Fruit fly (Drosophila melanogaster): Measurements from ENCODE around the gene CG9592.

Gene CG9592

DNA sequence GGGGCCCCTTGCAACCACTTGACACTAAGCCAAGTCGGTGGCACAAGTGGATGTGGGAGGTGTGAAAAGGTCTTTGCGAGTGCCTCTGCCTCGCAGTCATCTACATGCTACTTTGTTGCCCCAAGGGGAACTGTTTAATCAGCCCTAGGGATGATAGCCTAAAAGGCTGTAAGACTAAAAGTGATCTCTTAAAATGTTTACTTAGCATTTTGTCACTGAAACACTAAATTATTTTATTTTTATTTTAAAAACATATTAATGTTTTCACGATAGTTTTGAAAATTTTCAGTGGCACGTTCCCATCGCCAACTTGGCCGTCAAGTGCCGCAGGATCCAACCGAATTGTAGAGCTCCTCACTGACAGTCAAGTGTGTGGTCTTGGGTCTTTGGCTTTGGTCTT lies 20.1 kb upstream of the CG9592 start:
- TF ChIP-seq Hr78 (GFP tag; optimal IDR thresholded peaks at IDR 0.05) (no peak), Vsx2 (GFP tag; optimal IDR thresholded peaks at IDR 0.05; ENCODE audit: partially characterized antibody) (no peak), Dfd (GFP tag; optimal IDR thresholded peaks at IDR 0.05) (no peak), fru (GFP tag; optimal IDR thresholded peaks at IDR 0.05) (peak; percentile 18), Dif (GFP tag; optimal IDR thresholded peaks at IDR 0.05; ENCODE audit: partially characterized antibody) (no peak), OdsH (GFP tag; optimal IDR thresholded peaks at IDR 0.05) (peak; percentile 37), Abd-B (GFP tag; optimal IDR thresholded peaks at IDR 0.05) (no peak), Hr83 (GFP tag; optimal IDR thresholded peaks at IDR 0.05; ENCODE audit: poor library complexity, severe bottlenecking) (no peak), sage (GFP tag; optimal IDR thresholded peaks at IDR 0.05) (no peak), usp (GFP tag; optimal IDR thresholded peaks at IDR 0.05) (no peak), jim (GFP tag; optimal IDR thresholded peaks at IDR 0.05) (no peak), pan (optimal IDR thresholded peaks at IDR 0.05) (no peak), br (GFP tag; optimal IDR thresholded peaks at IDR 0.05) (no peak), HLH106 (tag; optimal IDR thresholded peaks at IDR 0.05) (no peak), sv (GFP tag; optimal IDR thresholded peaks at IDR 0.05) (no peak), Jra (GFP tag; optimal IDR thresholded peaks at IDR 0.05) (no peak), foxo (GFP tag; optimal IDR thresholded peaks at IDR 0.05) (peak in 1 of 2 experiments; percentile 30), Hnf4 (GFP tag; optimal IDR thresholded peaks at IDR 0.05) (no peak), Mio (GFP tag; optimal IDR thresholded peaks at IDR 0.05) (no peak), h (GFP tag; optimal IDR thresholded peaks at IDR 0.05) (peak; percentile 50), dl (GFP tag; optimal IDR thresholded peaks at IDR 0.05; ENCODE audit: insufficient read depth in 1 of 2, partially characterized antibody in 2 of 2) (no peak), psq (GFP tag; optimal IDR thresholded peaks at IDR 0.05) (peak; percentile 12)

DNA sequence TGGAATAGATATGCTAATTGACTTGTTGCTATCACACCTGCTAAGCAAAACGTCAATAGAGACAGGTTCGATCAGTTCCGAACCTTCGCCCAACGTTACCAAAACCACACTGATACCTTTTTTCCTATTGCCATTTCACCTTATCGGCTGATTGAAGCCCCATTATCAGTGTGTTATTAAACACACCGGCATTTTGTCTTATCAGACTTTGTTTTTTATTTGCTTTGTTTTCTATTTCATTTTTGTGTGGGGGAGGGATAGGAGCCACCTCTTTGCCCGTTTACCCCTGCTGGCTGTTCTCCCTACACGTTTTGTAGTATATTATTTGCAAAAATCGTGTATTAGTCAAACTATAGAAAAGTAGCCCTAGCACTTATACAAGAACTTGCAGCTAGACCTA lies 7.6 kb upstream of the CG9592 start:
- peak; percentile 19 for TF ChIP-seq fru (GFP tag; optimal IDR thresholded peaks at IDR 0.05)
- no peak for TF ChIP-seq usp (GFP tag; optimal IDR thresholded peaks at IDR 0.05)
- peak; percentile 43 for TF ChIP-seq Sp1 (GFP tag; optimal IDR thresholded peaks at IDR 0.05)
- TF ChIP-seq dl (GFP tag; optimal IDR thresholded peaks at IDR 0.05; ENCODE audit: insufficient read depth in 1 of 2, partially characterized antibody in 2 of 2): no peak
- TF ChIP-seq CrebA (GFP tag; optimal IDR thresholded peaks at IDR 0.05; ENCODE audit: borderline replicate concordance): peak; percentile 13
- no peak for TF ChIP-seq Rel (GFP tag; optimal IDR thresholded peaks at IDR 0.05)
- TF ChIP-seq Rel (tag; optimal IDR thresholded peaks at IDR 0.05): peak; percentile 36
- TF ChIP-seq h (GFP tag; optimal IDR thresholded peaks at IDR 0.05): peak; percentile 2
- no peak for TF ChIP-seq GATAd (GFP tag; optimal IDR thresholded peaks at IDR 0.05)
- TF ChIP-seq br (GFP tag; optimal IDR thresholded peaks at IDR 0.05): peak; percentile 47
- peak; percentile 31 for TF ChIP-seq psq (GFP tag; optimal IDR thresholded peaks at IDR 0.05)
- peak; percentile 98 for TF ChIP-seq jim (GFP tag; optimal IDR thresholded peaks at IDR 0.05)
- TF ChIP-seq N (GFP tag; optimal IDR thresholded peaks at IDR 0.05): no peak
- no peak for TF ChIP-seq dsf (GFP tag; optimal IDR thresholded peaks at IDR 0.05; ENCODE audit: borderline replicate concordance)

DNA sequence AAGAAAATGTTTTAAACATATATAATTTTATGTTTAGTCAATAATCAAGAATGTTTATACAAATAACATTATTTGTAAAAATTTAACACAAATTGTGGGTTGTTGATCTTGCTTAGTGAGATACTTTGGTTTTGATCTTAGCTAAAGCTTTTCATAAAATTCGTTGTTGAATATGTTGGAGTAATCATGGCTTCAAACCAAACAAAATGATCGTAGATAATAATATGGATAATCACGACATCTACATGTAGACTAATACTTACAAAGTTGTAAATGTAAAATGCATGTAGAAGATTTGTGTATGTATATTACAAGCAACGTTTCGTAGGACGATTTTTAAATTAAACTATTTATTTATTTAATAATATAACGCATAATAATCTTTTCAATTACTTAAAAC lies 4.3 kb upstream of the CG9592 start:
- TF ChIP-seq Myc (optimal IDR thresholded peaks at IDR 0.05) (peak; percentile 53), Vsx2 (GFP tag; optimal IDR thresholded peaks at IDR 0.05; ENCODE audit: partially characterized antibody) (no peak), Hnf4 (GFP tag; optimal IDR thresholded peaks at IDR 0.05) (no peak), dl (GFP tag; optimal IDR thresholded peaks at IDR 0.05; ENCODE audit: insufficient read depth in 1 of 2, partially characterized antibody in 2 of 2) (no peak), brk (GFP tag; optimal IDR thresholded peaks at IDR 0.05) (peak; percentile 6)

DNA sequence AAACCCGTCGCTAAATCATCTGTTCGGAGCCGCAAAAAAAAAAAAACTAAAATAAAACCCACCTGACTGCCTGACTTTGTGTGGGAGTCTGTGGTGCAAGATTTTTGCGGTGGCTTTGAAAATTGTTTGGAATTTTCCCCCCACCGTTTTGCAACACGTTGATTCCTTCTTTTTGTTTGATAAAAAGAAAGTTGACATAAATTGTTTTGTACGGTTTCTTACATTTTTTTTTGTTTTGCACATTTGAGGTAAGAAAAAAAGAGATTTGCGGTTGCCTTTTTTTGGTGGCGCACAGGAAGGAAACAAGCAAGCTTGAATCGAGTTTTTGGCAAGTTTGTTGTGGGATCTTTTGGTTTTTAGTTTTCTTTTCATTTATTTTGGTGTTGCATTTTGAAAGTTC lies 1.9 kb upstream of the CG9592 start:
- TF ChIP-seq CrebA (GFP tag; optimal IDR thresholded peaks at IDR 0.05; ENCODE audit: borderline replicate concordance) (no peak), foxo (GFP tag; optimal IDR thresholded peaks at IDR 0.05) (no peak), OdsH (GFP tag; optimal IDR thresholded peaks at IDR 0.05) (no peak), sage (GFP tag; optimal IDR thresholded peaks at IDR 0.05) (no peak), h (GFP tag; optimal IDR thresholded peaks at IDR 0.05) (no peak), dsf (GFP tag; optimal IDR thresholded peaks at IDR 0.05; ENCODE audit: borderline replicate concordance) (no peak), Dfd (GFP tag; optimal IDR thresholded peaks at IDR 0.05) (no peak), Sp1 (GFP tag; optimal IDR thresholded peaks at IDR 0.05) (no peak), Rel (GFP tag; optimal IDR thresholded peaks at IDR 0.05) (no peak), Rel (tag; optimal IDR thresholded peaks at IDR 0.05) (no peak), CG9705 (GFP tag; optimal IDR thresholded peaks at IDR 0.05) (no peak)

DNA sequence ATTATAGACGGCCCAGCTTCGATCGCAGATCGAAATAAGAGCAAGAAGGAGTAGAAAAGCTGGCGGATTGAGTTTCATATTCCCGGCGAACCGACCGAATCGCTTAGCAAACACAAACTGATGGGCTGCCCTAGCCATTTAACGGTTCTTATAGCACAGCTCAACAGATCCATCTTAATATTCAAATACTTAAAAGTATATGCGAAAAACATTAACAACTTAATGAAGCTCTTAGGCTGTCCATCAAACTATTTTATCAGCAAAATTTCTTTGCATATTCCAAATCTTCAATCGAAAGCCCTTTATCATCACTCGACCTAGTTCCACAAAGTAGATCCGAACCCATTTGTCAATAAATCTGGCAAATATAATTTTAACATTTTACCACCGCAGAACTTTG lies 4.0 kb downstream of the CG9592 start, which contains the start of gene CG4613:
CG4613 (minus strand) TSS at position 101 of the 400 bp plus-strand sequence.
- TF ChIP-seq jim (GFP tag; optimal IDR thresholded peaks at IDR 0.05) (no peak), psq (GFP tag; optimal IDR thresholded peaks at IDR 0.05) (no peak), CG9705 (GFP tag; optimal IDR thresholded peaks at IDR 0.05) (no peak)

Measured in whole organism, wandering third instar larva.